Fruit fly (Drosophila melanogaster) whole organism, wandering third instar larva: ENCODE measurements around the gene CG42680.

Source experiments
- Abd-B ChIP-seq: fragments of >200 bp; optimal IDR thresholded peaks from 2 replicates; lab custom pipeline; 2017; ENCODE audit warnings: missing biosample characterization, missing genetic modification characterization
- CrebA ChIP-seq: fragments of 200-800 bp; sonication (Bioruptor generic); optimal IDR thresholded peaks from 2 replicates; lab custom pipeline; 2016; ENCODE audit warnings: missing biosample characterization, mild to moderate bottlenecking, missing genetic modification characterization, borderline replicate concordance
- Dfd ChIP-seq: fragments of >200 bp; optimal IDR thresholded peaks from 2 replicates; lab custom pipeline; 2017; ENCODE audit warnings: missing biosample characterization, missing genetic modification characterization
- Dif ChIP-seq: fragments of 200-275, 200-300 bp; sonication (Bioruptor generic); optimal IDR thresholded peaks from 2 replicates; lab custom pipeline; 2018; ENCODE audit warnings: missing biosample characterization, missing genetic modification characterization; ENCODE audit not compliant: partially characterized antibody
- GATAd ChIP-seq: sonication (Bioruptor generic); optimal IDR thresholded peaks from 2 replicates; lab custom pipeline; 2016; ENCODE audit warnings: missing biosample characterization, missing genetic modification characterization
- Hnf4 ChIP-seq: fragments of 200-800 bp; sonication (Bioruptor generic); optimal IDR thresholded peaks from 2 replicates; lab custom pipeline; 2016; ENCODE audit warnings: missing biosample characterization, mild to moderate bottlenecking, missing genetic modification characterization
- Hr78 ChIP-seq: fragments of >200 bp; optimal IDR thresholded peaks from 2 replicates; lab custom pipeline; 2017; ENCODE audit warnings: missing biosample characterization, missing genetic modification characterization
- Jra ChIP-seq: sonication (Bioruptor generic); optimal IDR thresholded peaks from 2 replicates; lab custom pipeline; 2016; ENCODE audit warnings: missing biosample characterization, missing genetic modification characterization
- Mio ChIP-seq: sonication (Bioruptor generic); optimal IDR thresholded peaks from 2 replicates; lab custom pipeline; 2016; ENCODE audit warnings: missing biosample characterization, missing genetic modification characterization
- Myc ChIP-seq: fragments of >200 bp; optimal IDR thresholded peaks from 2 replicates; lab custom pipeline; 2017
- N ChIP-seq: fragments of >200 bp; optimal IDR thresholded peaks from 2 replicates; lab custom pipeline; 2018; ENCODE audit warnings: missing biosample characterization, missing external identifiers, missing genetic modification characterization
- OdsH ChIP-seq: fragments of 200-800 bp; sonication (Bioruptor generic); optimal IDR thresholded peaks from 2 replicates; lab custom pipeline; 2016; ENCODE audit warnings: missing biosample characterization, mild to moderate bottlenecking, missing genetic modification characterization
- Rel ChIP-seq, 2 experiments: fragments of 200-800 bp; sonication (Bioruptor generic) in 1 of 2; optimal IDR thresholded peaks; 2 replicates in 1 of 2; 3 replicates in 1 of 2; lab custom pipeline; 2016 to 2019; ENCODE audit warnings: mild to moderate bottlenecking in 2 of 2, missing biosample characterization in 2 of 2, missing genetic modification characterization in 2 of 2, moderate library complexity in 1 of 2
- Vsx2 ChIP-seq: fragments of 200-300, 225-300 bp; sonication (Bioruptor generic); optimal IDR thresholded peaks from 2 replicates; lab custom pipeline; 2018; ENCODE audit warnings: missing biosample characterization, missing genetic modification characterization; ENCODE audit not compliant: partially characterized antibody
- brk ChIP-seq: fragments of 200-800 bp; sonication (Bioruptor generic); optimal IDR thresholded peaks from 2 replicates; lab custom pipeline; 2016; ENCODE audit warnings: missing biosample characterization, mild to moderate bottlenecking, missing genetic modification characterization
- dl ChIP-seq, 2 experiments: fragments of 175-275, 200-275 bp in 1 of 2; fragments of 200-275 bp in 1 of 2; sonication (Bioruptor generic); optimal IDR thresholded peaks; lab custom pipeline; 2018; ENCODE audit warnings: mild to moderate bottlenecking in 2 of 2, missing biosample characterization in 2 of 2, missing genetic modification characterization in 2 of 2, moderate library complexity in 2 of 2; ENCODE audit not compliant: partially characterized antibody in 2 of 2, insufficient read depth in 1 of 2
- dmrt93B ChIP-seq: fragments of 200-800 bp; sonication (Bioruptor generic); optimal IDR thresholded peaks from 2 replicates; lab custom pipeline; 2018; ENCODE audit warnings: missing biosample characterization, mild to moderate bottlenecking, missing genetic modification characterization
- dsf ChIP-seq: sonication (Bioruptor generic); optimal IDR thresholded peaks from 2 replicates; lab custom pipeline; 2016; ENCODE audit warnings: missing biosample characterization, missing genetic modification characterization, borderline replicate concordance
- ey ChIP-seq: fragments of 200-800 bp; sonication (Bioruptor generic); optimal IDR thresholded peaks from 2 replicates; lab custom pipeline; 2016; ENCODE audit warnings: missing biosample characterization, missing genetic modification characterization
- foxo ChIP-seq, 2 experiments: fragments of 200-800 bp; sonication (Bioruptor generic); optimal IDR thresholded peaks; 2 replicates in 1 of 2; 3 replicates in 1 of 2; lab custom pipeline; 2016 to 2017; ENCODE audit warnings: missing biosample characterization in 2 of 2, missing genetic modification characterization in 2 of 2
- fru ChIP-seq: fragments of 200-800 bp; sonication (Bioruptor generic); optimal IDR thresholded peaks from 3 replicates; lab custom pipeline; 2016; ENCODE audit warnings: missing biosample characterization, mild to moderate bottlenecking, missing genetic modification characterization
- h ChIP-seq: fragments of 200-800 bp; sonication (Bioruptor generic); optimal IDR thresholded peaks from 3 replicates; lab custom pipeline; 2016; ENCODE audit warnings: missing biosample characterization, mild to moderate bottlenecking, missing genetic modification characterization
- jim ChIP-seq: fragments of 175-275, 200-325 bp; sonication (Bioruptor generic); optimal IDR thresholded peaks from 2 replicates; lab custom pipeline; 2016; ENCODE audit warnings: missing biosample characterization, mild to moderate bottlenecking, missing genetic modification characterization
- lola ChIP-seq: fragments of >200 bp; optimal IDR thresholded peaks from 2 replicates; lab custom pipeline; 2017; ENCODE audit warnings: missing biosample characterization, missing genetic modification characterization
- pan ChIP-seq: fragments of >200 bp; optimal IDR thresholded peaks from 2 replicates; lab custom pipeline; 2017
- psq ChIP-seq: fragments of 200-800 bp; sonication (Bioruptor generic); optimal IDR thresholded peaks from 3 replicates; lab custom pipeline; 2017; ENCODE audit warnings: missing biosample characterization, mild to moderate bottlenecking, missing genetic modification characterization, moderate library complexity
- rgr ChIP-seq: fragments of 200-800 bp; sonication (Bioruptor generic); optimal IDR thresholded peaks from 3 replicates; lab custom pipeline; 2016; ENCODE audit warnings: missing biosample characterization, mild to moderate bottlenecking, missing genetic modification characterization
- sage ChIP-seq: fragments of 200-800 bp; sonication (Bioruptor generic); optimal IDR thresholded peaks from 2 replicates; lab custom pipeline; 2016; ENCODE audit warnings: missing biosample characterization, mild to moderate bottlenecking, missing genetic modification characterization
- sv ChIP-seq: fragments of 200-800 bp; sonication (Bioruptor generic); optimal IDR thresholded peaks from 3 replicates; lab custom pipeline; 2016; ENCODE audit warnings: missing biosample characterization, missing genetic modification characterization
- tai ChIP-seq: sonication (Bioruptor generic); optimal IDR thresholded peaks from 2 replicates; lab custom pipeline; 2016; ENCODE audit warnings: missing biosample characterization, missing genetic modification characterization
- usp ChIP-seq: fragments of >200 bp; optimal IDR thresholded peaks from 2 replicates; lab custom pipeline; 2017; ENCODE audit warnings: missing biosample characterization, missing genetic modification characterization
- woc ChIP-seq: sonication (Bioruptor generic); optimal IDR thresholded peaks from 2 replicates; lab custom pipeline; 2016; ENCODE audit warnings: missing biosample characterization, mild to moderate bottlenecking, missing genetic modification characterization

The CG42680 gene

DNA sequence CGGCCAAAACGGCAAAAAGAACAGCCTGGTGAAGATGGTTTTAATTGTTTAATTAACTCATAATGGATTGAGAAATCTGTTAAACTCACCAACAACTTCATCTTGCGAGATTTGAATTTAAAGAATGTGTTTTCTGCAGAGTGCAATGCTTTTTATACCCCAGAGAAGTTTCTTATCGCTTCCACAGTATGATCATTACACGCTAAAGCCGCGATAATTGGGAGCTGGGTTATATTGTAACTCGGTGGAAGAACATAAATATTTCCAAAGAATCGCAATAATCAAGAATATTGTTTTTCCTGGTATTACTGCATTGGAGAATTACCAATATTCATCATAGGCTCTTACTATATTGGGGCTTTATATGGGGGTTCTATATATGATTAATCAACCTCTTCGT is at the start of gene CG42680:
TSS of gene CG42680 (minus strand) at position 101 of the 400 bp plus-strand sequence.
- TF ChIP-seq dmrt93B (no peak), OdsH (no peak), sv (no peak), tai (GFP tag; lab: Kevin White, UChicago) (no peak)
- TF ChIP-seq, all 38 proteins: peak for 0

DNA sequence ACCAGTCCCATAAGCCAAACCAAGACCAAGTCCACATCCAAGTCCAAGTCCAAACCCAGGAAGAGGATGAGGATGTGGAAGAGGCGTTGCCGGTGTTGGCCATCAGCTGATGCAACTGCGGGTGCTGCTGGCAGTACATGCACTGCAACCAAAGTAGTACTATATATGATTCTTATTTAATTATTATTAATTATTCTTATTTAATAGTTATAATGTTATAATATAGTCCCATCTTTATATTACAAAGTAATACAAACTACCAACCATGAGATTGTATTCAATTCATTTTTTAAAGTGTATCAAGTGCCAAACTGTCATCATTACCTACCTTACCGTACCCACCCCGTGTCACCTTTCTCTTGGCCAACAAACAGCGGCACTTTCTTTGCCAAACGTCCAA is 47.0 kb upstream of the CG42680 start:
- TF ChIP-seq Mio (GFP tag; lab: Kevin White, UChicago) (no peak), foxo (GFP tag; optimal IDR thresholded peaks at IDR 0.05; lab: Kevin White, UChicago) (peak in 1 of 2 experiments; percentile 8)

DNA sequence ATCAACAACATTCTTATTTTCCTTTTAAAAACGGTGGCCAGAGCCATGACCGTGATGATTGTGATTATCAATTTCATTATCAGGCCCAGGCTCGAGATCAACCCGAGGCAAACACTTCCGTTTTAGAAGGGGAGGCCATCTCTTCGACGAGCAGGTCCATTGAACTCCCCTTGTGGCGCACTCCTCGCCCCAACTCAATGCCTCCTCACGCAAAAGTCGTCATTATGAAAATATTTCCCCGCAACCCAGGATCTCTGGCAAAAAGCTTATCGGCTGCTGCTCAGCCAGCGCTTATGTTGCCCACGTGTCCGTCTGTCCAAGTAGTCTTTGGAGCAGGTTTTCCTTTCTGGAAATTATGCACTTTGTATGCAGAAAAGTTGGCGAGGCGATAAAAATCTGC is 44.8 kb upstream of the CG42680 start:
- TF ChIP-seq rgr, result no peak
- TF ChIP-seq Hnf4, result no peak
- TF ChIP-seq Mio (GFP tag; lab: Kevin White, UChicago), result no peak
- TF ChIP-seq dl (GFP tag; optimal IDR thresholded peaks at IDR 0.05; lab: Kevin White, UChicago; ENCODE audit: insufficient read depth in 1 of 2, partially characterized antibody in 2 of 2), result no peak
- TF ChIP-seq foxo (GFP tag; optimal IDR thresholded peaks at IDR 0.05; lab: Kevin White, UChicago), result no peak
- TF ChIP-seq Dif (GFP tag; lab: Kevin White, UChicago), result no peak
- TF ChIP-seq tai (GFP tag; lab: Kevin White, UChicago), result no peak
- no peak for TF ChIP-seq usp
- TF ChIP-seq sv, result no peak
- no peak for TF ChIP-seq Rel (GFP tag; optimal IDR thresholded peaks at IDR 0.05; lab: Kevin White, UChicago)
- no peak for TF ChIP-seq Rel (tag; optimal IDR thresholded peaks at IDR 0.05; lab: Kevin White, UChicago)
- no peak for TF ChIP-seq sage (GFP tag; lab: Kevin White, UChicago)

DNA sequence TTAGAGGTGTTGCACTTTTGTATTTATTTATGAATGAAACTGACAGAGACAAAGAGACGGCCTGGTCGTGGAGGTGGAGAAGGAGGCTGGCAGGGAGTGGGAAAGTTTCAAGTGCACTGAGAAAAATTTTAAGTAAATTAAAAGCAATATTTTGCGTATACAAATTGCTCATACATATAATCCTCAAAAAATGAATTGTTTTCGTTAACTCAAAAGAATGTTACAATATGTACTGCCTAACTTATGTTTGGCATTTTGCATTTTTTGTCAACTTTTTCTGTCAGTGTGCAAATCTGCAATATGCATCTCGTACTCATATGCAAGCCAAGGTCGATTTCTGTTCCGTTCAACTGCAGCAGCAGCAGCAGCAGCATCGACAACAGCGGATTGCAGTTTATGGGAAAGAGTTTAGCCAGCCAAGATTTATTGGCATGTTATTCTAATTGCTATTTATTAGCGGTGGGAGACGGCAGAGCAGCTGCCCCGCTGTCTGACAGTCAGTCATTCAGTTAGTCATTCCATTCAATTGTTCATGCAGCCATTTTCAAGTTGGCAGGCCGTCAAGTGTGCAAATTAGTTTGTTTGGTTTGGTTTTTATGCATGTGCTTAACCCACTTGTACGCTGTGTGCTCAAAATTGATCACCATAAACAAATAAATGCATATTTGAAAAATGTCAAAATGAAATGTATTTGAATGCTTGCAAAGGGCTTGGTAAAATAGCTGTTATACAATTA is 43.1 kb upstream of the CG42680 start:
- TF ChIP-seq pan, result no peak
- peak; percentile 14 for TF ChIP-seq ey (GFP tag; lab: Kevin White, UChicago)
- peak; percentile 24 for TF ChIP-seq rgr
- peak; percentile 13 for TF ChIP-seq psq (GFP tag; lab: Kevin White, UChicago)
- TF ChIP-seq h (GFP tag; lab: Kevin White, UChicago), result peak; percentile 19
- peak in 1 of 2 experiments; percentile 47 for TF ChIP-seq foxo (GFP tag; optimal IDR thresholded peaks at IDR 0.05; lab: Kevin White, UChicago)
- TF ChIP-seq Mio (GFP tag; lab: Kevin White, UChicago), result no peak
- TF ChIP-seq Dif (GFP tag; lab: Kevin White, UChicago), result no peak
- TF ChIP-seq fru, result peak; percentile 15
- TF ChIP-seq OdsH, result peak; percentile 7
- TF ChIP-seq GATAd (GFP tag; lab: Kevin White, UChicago), result no peak
- no peak for TF ChIP-seq Dfd (GFP tag; lab: Kevin White, UChicago)
- TF ChIP-seq Vsx2 (GFP tag; lab: Kevin White, UChicago), result no peak
- TF ChIP-seq Hnf4, result no peak

DNA sequence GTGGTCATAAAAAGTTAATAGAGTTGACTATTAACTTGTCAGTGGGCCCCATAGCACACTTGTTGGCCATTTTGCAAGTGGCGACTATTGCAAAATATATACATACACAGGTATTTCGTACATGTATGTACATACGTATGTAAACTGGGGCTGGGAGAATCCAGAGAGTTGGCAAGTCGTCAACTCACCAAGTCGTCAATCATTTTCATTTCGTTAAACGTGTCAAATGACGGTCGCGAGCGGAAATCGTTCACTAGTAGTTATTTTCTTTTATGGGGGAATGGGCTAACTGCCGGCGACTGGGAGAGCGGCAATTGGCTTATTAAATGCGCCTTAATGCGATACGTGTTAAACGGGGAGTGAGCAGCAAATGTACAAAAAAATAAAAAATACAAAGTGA is 40.7 kb upstream of the CG42680 start:
- TF ChIP-seq N (GFP tag; lab: Kevin White, UChicago) (no peak), woc (no peak), sv (no peak), pan (no peak), Hnf4 (no peak), jim (no peak)
- TF ChIP-seq, all 38 proteins: peak for 0

DNA sequence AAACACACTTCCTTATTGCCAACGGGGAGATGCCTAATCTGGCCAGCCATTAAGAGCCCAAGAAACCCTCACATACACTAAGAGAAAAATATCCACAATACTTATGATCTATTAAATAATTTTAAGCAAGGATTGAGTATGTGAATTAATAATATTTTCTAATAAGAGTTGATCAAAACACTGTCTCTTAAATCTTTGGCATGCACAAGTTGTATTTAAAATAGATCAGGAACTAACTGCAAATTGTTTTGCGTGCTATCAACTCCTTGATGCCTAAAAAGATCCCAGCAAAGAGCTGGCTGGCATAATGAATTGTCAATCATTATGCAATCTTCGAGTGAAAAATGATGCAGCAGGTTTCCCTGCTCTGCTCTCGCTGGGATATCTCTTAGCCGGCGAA is 39.1 kb upstream of the CG42680 start:
- TF ChIP-seq lola (GFP tag; lab: Kevin White, UChicago) (no peak), psq (GFP tag; lab: Kevin White, UChicago) (no peak), dl (GFP tag; optimal IDR thresholded peaks at IDR 0.05; lab: Kevin White, UChicago; ENCODE audit: insufficient read depth in 1 of 2, partially characterized antibody in 2 of 2) (no peak), pan (no peak), rgr (no peak), dmrt93B (no peak), Dfd (GFP tag; lab: Kevin White, UChicago) (no peak), dsf (GFP tag; lab: Kevin White, UChicago) (no peak), OdsH (no peak), Myc (no peak), brk (GFP tag; lab: Kevin White, UChicago) (no peak), Abd-B (no peak), Jra (no peak), fru (no peak), CrebA (no peak), tai (GFP tag; lab: Kevin White, UChicago) (no peak), ey (GFP tag; lab: Kevin White, UChicago) (no peak), foxo (GFP tag; optimal IDR thresholded peaks at IDR 0.05; lab: Kevin White, UChicago) (no peak), h (GFP tag; lab: Kevin White, UChicago) (no peak), Hr78 (GFP tag; lab: Kevin White, UChicago) (no peak)
- TF ChIP-seq, all 38 proteins: peak for 0
